Worm (Caenorhabditis elegans): ENCODE results near the gene C18A11.4.

C18A11.4 gene

DNA sequence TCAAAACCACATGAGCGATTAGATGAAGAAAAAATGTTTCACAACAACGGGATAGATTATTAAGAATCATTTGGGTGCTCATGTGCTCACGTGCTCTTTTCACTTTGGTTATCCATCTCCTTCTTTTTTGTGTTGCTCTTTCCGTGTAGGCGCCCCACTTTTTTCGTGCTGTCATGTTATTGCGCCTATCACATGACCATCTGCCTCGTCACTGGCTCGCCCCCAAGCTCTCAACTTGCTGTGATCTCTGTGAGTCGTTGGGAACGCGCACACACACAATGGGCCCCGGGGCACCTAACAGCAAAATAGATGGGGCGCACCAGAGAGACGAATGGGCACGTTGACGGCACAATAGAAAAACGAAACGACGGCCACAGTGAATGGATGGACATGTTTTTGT, 23.7 kb upstream of the C18A11.4 start (continued):
- peak; percentile 78 to 79 for TF ChIP-seq lsy-2 (tag; optimal IDR thresholded peaks at IDR 0.05)
- TF ChIP-seq zip-4 (GFP tag; optimal IDR thresholded peaks at IDR 0.05), result peak; percentile 2
- TF ChIP-seq fos-1 (tag; optimal IDR thresholded peaks at IDR 0.05), result peak; percentile 24
- TF ChIP-seq lin-13 (GFP tag; optimal IDR thresholded peaks at IDR 0.05), result peak; percentile 63
- TF ChIP-seq elt-2 (tag; optimal IDR thresholded peaks at IDR 0.05), result peak; percentile 39
- TF ChIP-seq dsc-1 (tag; optimal IDR thresholded peaks at IDR 0.05), result peak; percentile 94
- peak; percentile 25 to 49 for TF ChIP-seq lin-35 (GFP tag; optimal IDR thresholded peaks at IDR 0.05)
- TF ChIP-seq vab-15 (tag; optimal IDR thresholded peaks at IDR 0.05), result no peak
- TF ChIP-seq ceh-82 (tag; optimal IDR thresholded peaks at IDR 0.05), result peak; percentile 40 to 51 (median 50)
- TF ChIP-seq unc-98 (GFP tag; IDR thresholded peaks at IDR 0.05), result peak; percentile 52; the same call in 1 of the 2 replicates
- peak; percentile 87 for TF ChIP-seq nhr-20 (tag; optimal IDR thresholded peaks at IDR 0.05)
- TF ChIP-seq nhr-90 (tag; optimal IDR thresholded peaks at IDR 0.05; ENCODE audit: poor library complexity), result peak; percentile 54
- TF ChIP-seq egl-27 (tag; optimal IDR thresholded peaks at IDR 0.05), result no peak
- peak; percentile 6 for TF ChIP-seq skn-1 (tag; optimal IDR thresholded peaks at IDR 0.05)
- TF ChIP-seq ceh-8 (GFP tag; optimal IDR thresholded peaks at IDR 0.05), result peak; percentile 63
- no peak for TF ChIP-seq ces-1 (GFP tag; optimal IDR thresholded peaks at IDR 0.05)
- TF ChIP-seq F16B12.6 (tag; optimal IDR thresholded peaks at IDR 0.05), result no peak
- TF ChIP-seq lir-3 (tag; optimal IDR thresholded peaks at IDR 0.05; ENCODE audit: poor library complexity), result peak; percentile 83
- TF ChIP-seq ama-1 (optimal IDR thresholded peaks at IDR 0.05), result peak; percentile 40
- no peak for TF ChIP-seq nhr-237 (tag; optimal IDR thresholded peaks at IDR 0.05)
- TF ChIP-seq pax-3 (tag; optimal IDR thresholded peaks at IDR 0.05), result peak; percentile 84
- TF ChIP-seq unc-130 (tag; optimal IDR thresholded peaks at IDR 0.05), result peak; percentile 74
- peak; percentile 81 for TF ChIP-seq ztf-4 (tag; optimal IDR thresholded peaks at IDR 0.05)
- TF ChIP-seq efl-3 (GFP tag; optimal IDR thresholded peaks at IDR 0.05), result no peak
- TF ChIP-seq mef-2 (tag; optimal IDR thresholded peaks at IDR 0.05), result no peak
- TF ChIP-seq fkh-10 (GFP tag; optimal IDR thresholded peaks at IDR 0.05), result peak; percentile 93
- peak; percentile 98 for TF ChIP-seq nhr-71 (tag; optimal IDR thresholded peaks at IDR 0.05)
- TF ChIP-seq nhr-19 (GFP tag; conservative IDR thresholded peaks at IDR 0.05), result peak; percentile 88
- peak; percentile 88 for TF ChIP-seq nhr-11 (tag; optimal IDR thresholded peaks at IDR 0.05)
- peak; percentile 16; the same call in 1 of the 2 replicates for TF ChIP-seq isw-1 (GFP tag; IDR thresholded peaks at IDR 0.05)
- peak; percentile 91 for TF ChIP-seq sox-4 (tag; optimal IDR thresholded peaks at IDR 0.05)
- TF ChIP-seq fkh-8 (tag; optimal IDR thresholded peaks at IDR 0.05), result peak; percentile 99
- TF ChIP-seq mab-9 (GFP tag; IDR thresholded peaks at IDR 0.05), result peak; percentile 40; the same call in 1 of the 2 replicates
- peak; percentile 59 for TF ChIP-seq C16A3.4 (tag; optimal IDR thresholded peaks at IDR 0.05)
- TF ChIP-seq pqm-1 (tag; optimal IDR thresholded peaks at IDR 0.05), result no peak
- no peak for TF ChIP-seq Y116A8C.19 (tag; optimal IDR thresholded peaks at IDR 0.05; ENCODE audit: borderline replicate concordance)
- TF ChIP-seq ceh-90 (tag; optimal IDR thresholded peaks at IDR 0.05), result peak; percentile 11
- peak; percentile 92 for TF ChIP-seq nhr-47 (tag; optimal IDR thresholded peaks at IDR 0.05)
- peak; percentile 3 to 42 (median 31) for TF ChIP-seq dpl-1 (GFP tag; optimal IDR thresholded peaks at IDR 0.05)
- peak in 1 of 2 experiments; percentile 75 for TF ChIP-seq mdl-1 (tag; optimal IDR thresholded peaks at IDR 0.05)

- TF ChIP-seq mdl-1 (tag; optimal IDR thresholded peaks at IDR 0.05) (peak in 1 of 2 experiments; percentile 60), mef-2 (tag; optimal IDR thresholded peaks at IDR 0.05) (no peak), C34B4.2 (tag; optimal IDR thresholded peaks at IDR 0.05) (no peak), ets-5 (GFP tag; IDR thresholded peaks at IDR 0.05) (no peak), hpl-2 (GFP tag; optimal IDR thresholded peaks at IDR 0.05) (no peak), ceh-63 (GFP tag; optimal IDR thresholded peaks at IDR 0.05) (no peak), elt-2 (tag; optimal IDR thresholded peaks at IDR 0.05) (peak; percentile 80), nhr-11 (tag; optimal IDR thresholded peaks at IDR 0.05) (no peak), nhr-71 (tag; optimal IDR thresholded peaks at IDR 0.05) (peak; percentile 4), Y116A8C.19 (tag; optimal IDR thresholded peaks at IDR 0.05; ENCODE audit: borderline replicate concordance) (no peak), pag-3 (tag; optimal IDR thresholded peaks at IDR 0.05; ENCODE audit: borderline replicate concordance, insufficient read depth) (no peak), nhr-47 (tag; optimal IDR thresholded peaks at IDR 0.05) (no peak), mab-9 (GFP tag; IDR thresholded peaks at IDR 0.05) (no peak), F16B12.6 (tag; optimal IDR thresholded peaks at IDR 0.05) (no peak), lin-14 (GFP tag; optimal IDR thresholded peaks at IDR 0.05) (no peak), C16A3.4 (tag; optimal IDR thresholded peaks at IDR 0.05) (no peak), nhr-90 (tag; optimal IDR thresholded peaks at IDR 0.05; ENCODE audit: poor library complexity) (peak; percentile 6), lir-3 (tag; optimal IDR thresholded peaks at IDR 0.05; ENCODE audit: poor library complexity) (no peak), nhr-77 (tag; optimal IDR thresholded peaks at IDR 0.05) (no peak), jun-1 (tag; optimal IDR thresholded peaks at IDR 0.05) (peak; percentile 23), nhr-237 (tag; optimal IDR thresholded peaks at IDR 0.05) (no peak), isw-1 (GFP tag; IDR thresholded peaks at IDR 0.05) (no peak), snu-23 (GFP tag; optimal IDR thresholded peaks at IDR 0.05) (no peak), hlh-4 (tag; optimal IDR thresholded peaks at IDR 0.05) (no peak)
These were observed 22.6 kb upstream of the C18A11.4 start for ce11 chrX:8022728-8023127.

Data from whole organism, L1 larva.